Worm (Caenorhabditis elegans) whole organism, mixed stage, embryonic: Measurements from ENCODE around the gene zmp-2.
A peak's percentile ranks its signal among the peaks of the same experiment; 100 is the strongest.

Source experiments
- M03D4.4 ChIP-seq: sonication (generic microtip); optimal IDR thresholded peaks from 2 replicates; lab custom pipeline; 2017; ENCODE audit warnings: mild to moderate bottlenecking, missing genetic modification characterization, missing compliant biosample characterization
- bed-3 ChIP-seq: fragments of 200-800 bp; sonication (Bioruptor generic); optimal IDR thresholded peaks from 3 replicates; lab custom pipeline; 2018; ENCODE audit warnings: mild to moderate bottlenecking, missing genetic modification characterization, moderate library complexity, missing compliant biosample characterization
- ceh-39 ChIP-seq: fragments of 150-350 bp; optimal IDR thresholded peaks from 2 replicates; lab custom pipeline; 2014; ENCODE audit warnings: missing biosample characterization, missing genetic modification characterization
- ceh-43 ChIP-seq: fragments of 200-800 bp; sonication (Bioruptor generic); optimal IDR thresholded peaks from 2 replicates; lab custom pipeline; 2018; ENCODE audit warnings: mild to moderate bottlenecking, missing genetic modification characterization, moderate library complexity, missing compliant biosample characterization
- ceh-83 ChIP-seq: fragments of 200-800 bp; sonication (Bioruptor generic); optimal IDR thresholded peaks from 2 replicates; lab custom pipeline; 2018; ENCODE audit warnings: mild to moderate bottlenecking, missing genetic modification characterization, missing compliant biosample characterization
- ces-1 ChIP-seq: fragments of 150-350 bp; optimal IDR thresholded peaks from 2 replicates; lab custom pipeline; 2014; ENCODE audit warnings: missing biosample characterization, missing genetic modification reagents, missing genetic modification characterization
- cnd-1 ChIP-seq: fragments of 200-800 bp; sonication (Bioruptor generic); optimal IDR thresholded peaks from 2 replicates; lab custom pipeline; 2018; ENCODE audit warnings: mild to moderate bottlenecking, missing genetic modification characterization, missing compliant biosample characterization
- drap-1 ChIP-seq: fragments of 200-800 bp; sonication (Bioruptor generic); optimal IDR thresholded peaks from 3 replicates; lab custom pipeline; 2018; ENCODE audit warnings: mild to moderate bottlenecking, missing genetic modification characterization, missing compliant biosample characterization
- elt-1 ChIP-seq: sonication (generic microtip); optimal IDR thresholded peaks from 2 replicates; lab custom pipeline; 2017; ENCODE audit warnings: missing genetic modification characterization, mild to moderate bottlenecking, missing compliant biosample characterization, antibody characterized with exemption, moderate library complexity, borderline replicate concordance; ENCODE audit not compliant: insufficient read depth
- elt-3 ChIP-seq: fragments of 150-350 bp; optimal IDR thresholded peaks from 2 replicates; lab custom pipeline; 2014; ENCODE audit warnings: missing biosample characterization, missing genetic modification characterization
- flh-1 ChIP-seq: fragments of 200-800 bp; sonication (Bioruptor generic); optimal IDR thresholded peaks from 2 replicates; lab custom pipeline; 2018; ENCODE audit warnings: mild to moderate bottlenecking, missing genetic modification characterization, moderate library complexity, missing compliant biosample characterization
- ham-2 ChIP-seq: fragments of 200-800 bp; sonication (Bioruptor generic); optimal IDR thresholded peaks from 2 replicates; lab custom pipeline; 2018; ENCODE audit warnings: mild to moderate bottlenecking, missing genetic modification characterization, missing compliant biosample characterization
- hlh-1 ChIP-seq: fragments of 150-350 bp; optimal IDR thresholded peaks from 2 replicates; lab custom pipeline; 2014; ENCODE audit warnings: missing biosample characterization, missing genetic modification reagents, missing genetic modification characterization
- lin-13 ChIP-seq: fragments of 150-350 bp; optimal IDR thresholded peaks from 2 replicates; lab custom pipeline; 2014; ENCODE audit warnings: missing biosample characterization, missing genetic modification characterization
- lin-32 ChIP-seq: fragments of 200-800 bp; sonication (Bioruptor generic); optimal IDR thresholded peaks from 2 replicates; lab custom pipeline; 2018; ENCODE audit warnings: mild to moderate bottlenecking, missing genetic modification characterization, missing compliant biosample characterization
- lsy-2 ChIP-seq: fragments of 150-350 bp; optimal IDR thresholded peaks from 2 replicates; lab custom pipeline; 2014; ENCODE audit warnings: missing biosample characterization, missing genetic modification characterization
- mab-5 ChIP-seq: fragments of 150-350 bp; optimal IDR thresholded peaks from 2 replicates; lab custom pipeline; 2014; ENCODE audit warnings: missing biosample characterization, missing genetic modification characterization
- mep-1 ChIP-seq: fragments of 150-350 bp; optimal IDR thresholded peaks from 2 replicates; lab custom pipeline; 2017; ENCODE audit warnings: missing biosample characterization, missing genetic modification reagents, missing genetic modification characterization, inconsistent platforms
- mls-2 ChIP-seq: sonication (generic microtip); optimal IDR thresholded peaks from 2 replicates; lab custom pipeline; 2016; ENCODE audit warnings: mild to moderate bottlenecking, missing genetic modification characterization, moderate library complexity, missing compliant biosample characterization
- nhr-12 ChIP-seq: fragments of 150-350 bp; optimal IDR thresholded peaks from 2 replicates; lab custom pipeline; 2014; ENCODE audit warnings: missing biosample characterization, missing genetic modification characterization
- nhr-2 ChIP-seq: fragments of 150-350 bp; optimal IDR thresholded peaks from 2 replicates; lab custom pipeline; 2014; ENCODE audit warnings: missing biosample characterization, missing genetic modification characterization
- nhr-237 ChIP-seq: fragments of 150-350 bp; optimal IDR thresholded peaks from 2 replicates; lab custom pipeline; 2014; ENCODE audit warnings: missing biosample characterization, missing genetic modification characterization
- nhr-28 ChIP-seq: fragments of 150-350 bp; optimal IDR thresholded peaks from 2 replicates; lab custom pipeline; 2014; ENCODE audit warnings: missing biosample characterization, missing genetic modification characterization
- nhr-76 ChIP-seq: sonication (generic microtip); optimal IDR thresholded peaks from 2 replicates; lab custom pipeline; 2017; ENCODE audit warnings: missing biosample characterization, missing genetic modification characterization
- pha-4 ChIP-seq: fragments of 150-350 bp; optimal IDR thresholded peaks from 2 replicates; lab custom pipeline; 2018; ENCODE audit warnings: missing biosample characterization, missing genetic modification reagents, missing genetic modification characterization
- sem-2 ChIP-seq: fragments of 200-800 bp; sonication (Bioruptor generic); optimal IDR thresholded peaks from 2 replicates; lab custom pipeline; 2018; ENCODE audit warnings: mild to moderate bottlenecking, missing genetic modification characterization, missing compliant biosample characterization
- snpc-4 ChIP-seq: fragments of 150-350 bp; optimal IDR thresholded peaks from 2 replicates; lab custom pipeline; 2014; ENCODE audit warnings: missing biosample characterization, missing genetic modification characterization
- sptf-1 ChIP-seq: sonication (generic microtip); optimal IDR thresholded peaks from 2 replicates; lab custom pipeline; 2017; ENCODE audit warnings: mild to moderate bottlenecking, missing genetic modification characterization, moderate library complexity, missing compliant biosample characterization
- tbx-8 ChIP-seq: fragments of 200-800 bp; sonication (Bioruptor generic); optimal IDR thresholded peaks from 2 replicates; lab custom pipeline; 2018; ENCODE audit warnings: mild to moderate bottlenecking, missing genetic modification characterization, moderate library complexity, missing compliant biosample characterization
- unc-120 ChIP-seq: sonication (generic microtip); optimal IDR thresholded peaks from 2 replicates; lab custom pipeline; 2017; ENCODE audit warnings: missing genetic modification characterization, missing compliant biosample characterization; ENCODE audit not compliant: poor library complexity, severe bottlenecking
- unc-39 ChIP-seq: fragments of 150-350 bp; optimal IDR thresholded peaks from 2 replicates; lab custom pipeline; 2014; ENCODE audit warnings: missing biosample characterization, missing genetic modification characterization
- unc-62 ChIP-seq: fragments of 150-350 bp; optimal IDR thresholded peaks from 2 replicates; lab custom pipeline; 2014; ENCODE audit warnings: missing biosample characterization, missing genetic modification reagents, missing genetic modification characterization
- zip-8 ChIP-seq: fragments of 150-350 bp; optimal IDR thresholded peaks from 2 replicates; lab custom pipeline; 2014; ENCODE audit warnings: missing biosample characterization, missing genetic modification characterization
- ztf-11 ChIP-seq: fragments of 150-350 bp; optimal IDR thresholded peaks from 2 replicates; lab custom pipeline; 2014; ENCODE audit warnings: missing biosample characterization, missing genetic modification characterization

The zmp-2 gene

DNA sequence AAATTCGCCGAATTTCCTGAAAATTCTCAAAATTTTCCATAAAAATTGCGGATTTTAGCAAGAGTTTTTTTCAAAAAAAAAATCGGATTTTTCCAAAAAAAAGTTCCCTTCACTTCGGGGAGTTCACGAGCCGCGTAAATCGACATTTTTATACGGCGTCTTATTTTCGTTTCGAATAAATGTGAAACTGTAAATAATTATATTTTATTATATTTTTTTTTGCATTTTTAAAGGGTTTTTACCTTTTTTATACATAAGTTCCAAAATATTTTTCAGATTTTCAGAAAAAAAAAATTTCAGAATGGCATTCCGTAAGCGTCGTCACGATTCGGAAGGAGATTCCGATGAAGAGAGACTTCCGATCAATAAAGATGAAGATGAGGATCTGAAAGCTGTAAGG, 13.3 kb upstream of the zmp-2 start, which contains the start of gene Y71H2B.2:
Y71H2B.2 (plus strand) TSS at position 301 of the 400 bp plus-strand sequence.
- TF ChIP-seq ham-2 (GFP tag; lab: Kevin White, UChicago): no peak
- TF ChIP-seq elt-3 (tag; lab: Kevin White, UChicago): no peak
- no peak for TF ChIP-seq nhr-28 (tag; lab: Kevin White, UChicago)
- no peak for TF ChIP-seq ceh-43 (GFP tag; lab: Kevin White, UChicago)
- TF ChIP-seq ztf-11 (tag; lab: Kevin White, UChicago): no peak
- no peak for TF ChIP-seq sptf-1 (tag; lab: Kevin White, UChicago)
- TF ChIP-seq elt-1 (tag; lab: Kevin White, UChicago): no peak
- no peak for TF ChIP-seq pha-4 (tag; lab: Kevin White, UChicago)
- TF ChIP-seq nhr-237 (tag; lab: Kevin White, UChicago): no peak
- no peak for TF ChIP-seq flh-1 (GFP tag; lab: Kevin White, UChicago)
- no peak for TF ChIP-seq sem-2 (GFP tag; lab: Kevin White, UChicago)
- no peak for TF ChIP-seq snpc-4 (tag; lab: Kevin White, UChicago)
- no peak for TF ChIP-seq nhr-76 (tag; lab: Kevin White, UChicago)
- TF ChIP-seq nhr-2 (tag; lab: Kevin White, UChicago): no peak
- TF ChIP-seq mls-2 (tag; lab: Kevin White, UChicago): no peak
- TF ChIP-seq mab-5 (tag; lab: Kevin White, UChicago): no peak

DNA sequence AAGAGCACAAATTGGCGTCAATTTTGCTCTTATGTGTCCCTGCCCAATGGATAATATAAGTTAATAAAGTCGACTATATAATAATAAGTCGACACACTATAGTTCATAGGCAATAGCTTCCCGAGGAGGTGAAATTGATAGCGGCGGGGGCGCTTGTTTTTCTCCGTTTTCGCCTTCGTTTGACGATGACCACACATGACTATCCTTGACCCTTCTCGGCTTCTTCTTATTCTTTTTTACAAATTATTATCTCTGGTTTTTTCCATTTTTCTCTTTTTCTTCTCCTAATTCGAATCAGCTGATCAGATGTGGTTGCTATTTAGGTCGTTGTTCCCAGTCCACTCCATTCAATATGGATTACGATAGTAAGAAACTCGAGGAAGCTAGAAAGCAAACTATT, 7.5 kb upstream of the zmp-2 start, which contains the start of gene acbp-8:
acbp-8 (plus strand) TSS at position 324 of the 400 bp plus-strand sequence.
- no peak for TF ChIP-seq M03D4.4 (tag; lab: Kevin White, UChicago)
- no peak for TF ChIP-seq ceh-43 (GFP tag; lab: Kevin White, UChicago)
- no peak for TF ChIP-seq nhr-76 (tag; lab: Kevin White, UChicago)
- no peak for TF ChIP-seq ces-1
- no peak for TF ChIP-seq sem-2 (GFP tag; lab: Kevin White, UChicago)
- no peak for TF ChIP-seq elt-3 (tag; lab: Kevin White, UChicago)
- TF ChIP-seq nhr-28 (tag; lab: Kevin White, UChicago): no peak
- TF ChIP-seq unc-39: no peak
- TF ChIP-seq mls-2 (tag; lab: Kevin White, UChicago): no peak
- no peak for TF ChIP-seq mep-1 (tag; lab: Kevin White, UChicago)
- no peak for TF ChIP-seq nhr-237 (tag; lab: Kevin White, UChicago)

DNA sequence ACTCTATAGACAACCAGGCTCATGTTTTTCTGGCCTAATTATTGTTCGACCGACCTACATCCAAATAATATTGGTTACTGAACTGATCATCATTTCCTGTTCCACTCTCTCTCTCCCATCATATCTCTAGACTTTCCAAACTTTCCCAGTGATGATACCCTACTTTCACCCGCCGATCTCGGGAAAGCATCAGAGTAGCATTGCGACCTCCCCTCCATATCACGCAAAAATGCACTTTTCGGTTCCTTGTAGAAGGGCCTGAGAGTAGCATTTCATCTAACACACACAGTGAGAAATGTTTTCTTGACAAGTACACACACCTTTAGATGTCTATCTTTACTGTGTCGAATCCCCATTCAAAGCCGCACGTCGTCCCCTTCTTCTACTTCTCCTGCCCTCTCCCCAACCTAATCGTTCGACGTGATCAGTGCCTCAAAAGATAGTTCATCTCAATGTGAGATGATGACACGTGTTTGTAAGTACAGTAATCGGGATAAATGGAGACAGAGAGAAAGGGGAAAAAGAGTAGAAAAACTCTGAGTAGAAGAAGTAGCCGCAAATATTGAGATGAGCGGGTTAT, 3.3 kb upstream of the zmp-2 start:
- TF ChIP-seq ham-2 (GFP tag; lab: Kevin White, UChicago): peak; percentile 19
- TF ChIP-seq elt-1 (tag; lab: Kevin White, UChicago): peak; percentile 52
- TF ChIP-seq lsy-2 (tag; lab: Kevin White, UChicago): no peak
- TF ChIP-seq, all 35 proteins: peak for 2

DNA sequence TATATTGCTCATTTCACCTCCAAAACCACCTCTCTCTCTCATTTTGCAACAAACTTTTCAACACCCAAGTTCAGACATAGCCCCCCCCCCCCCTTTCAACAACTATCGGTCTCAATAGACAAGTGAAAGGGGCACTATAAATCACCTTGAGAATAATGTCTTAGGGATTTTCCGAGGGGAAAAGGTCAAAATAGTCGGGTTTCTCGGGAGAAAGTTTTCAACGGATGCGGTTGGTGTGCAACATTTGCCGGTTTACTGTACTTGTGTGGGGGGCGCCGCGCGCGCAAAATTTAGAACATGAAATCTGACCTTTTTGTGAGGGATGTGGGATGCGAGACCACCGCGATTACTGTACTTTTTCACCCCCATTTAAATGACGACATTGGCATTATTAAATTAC, 1.6 kb upstream of the zmp-2 start:
- TF ChIP-seq elt-3 (tag; lab: Kevin White, UChicago): no peak
- TF ChIP-seq ceh-43 (GFP tag; lab: Kevin White, UChicago): no peak
- no peak for TF ChIP-seq unc-39
- TF ChIP-seq bed-3 (GFP tag; lab: Kevin White, UChicago): no peak
- no peak for TF ChIP-seq unc-62 (GFP tag; lab: Kevin White, UChicago)
- no peak for TF ChIP-seq flh-1 (GFP tag; lab: Kevin White, UChicago)
- no peak for TF ChIP-seq mab-5 (tag; lab: Kevin White, UChicago)
- TF ChIP-seq nhr-76 (tag; lab: Kevin White, UChicago): no peak
- TF ChIP-seq nhr-12: no peak
- no peak for TF ChIP-seq drap-1
- TF ChIP-seq lin-32 (GFP tag; lab: Kevin White, UChicago): no peak
- no peak for TF ChIP-seq elt-1 (tag; lab: Kevin White, UChicago)
- TF ChIP-seq mls-2 (tag; lab: Kevin White, UChicago): no peak
- TF ChIP-seq M03D4.4 (tag; lab: Kevin White, UChicago): no peak
- no peak for TF ChIP-seq zip-8 (tag; lab: Kevin White, UChicago)
- no peak for TF ChIP-seq snpc-4 (tag; lab: Kevin White, UChicago)
- no peak for TF ChIP-seq hlh-1

DNA sequence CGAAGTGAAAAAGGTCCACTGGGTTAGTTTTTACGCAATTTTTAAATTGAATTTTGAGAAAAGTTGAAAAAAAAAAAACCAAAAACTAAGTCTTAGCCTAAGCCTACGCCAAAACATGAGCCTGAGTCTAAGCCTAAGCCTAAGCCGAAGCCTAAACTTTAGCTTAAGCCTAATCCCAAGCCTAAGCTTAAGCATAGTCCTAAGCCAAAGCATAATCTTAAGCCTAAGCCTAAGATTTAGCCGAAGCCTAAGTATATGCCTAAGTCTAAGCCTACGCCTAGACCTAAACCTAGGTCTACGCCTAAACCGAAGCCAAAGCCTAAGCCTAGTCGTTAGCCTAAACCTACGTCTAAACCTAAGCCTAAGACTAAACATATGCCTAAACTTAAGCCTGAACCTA, 5.5 kb downstream of the zmp-2 start:
- TF ChIP-seq ceh-39 (tag; lab: Kevin White, UChicago): no peak
- no peak for TF ChIP-seq drap-1
- TF ChIP-seq sptf-1 (tag; lab: Kevin White, UChicago): no peak
- no peak for TF ChIP-seq unc-62 (GFP tag; lab: Kevin White, UChicago)
- no peak for TF ChIP-seq unc-120 (tag; lab: Kevin White, UChicago)
- no peak for TF ChIP-seq nhr-28 (tag; lab: Kevin White, UChicago)
- TF ChIP-seq unc-39: no peak
- TF ChIP-seq cnd-1 (tag; lab: Kevin White, UChicago): no peak
- TF ChIP-seq zip-8 (tag; lab: Kevin White, UChicago): no peak
- no peak for TF ChIP-seq mls-2 (tag; lab: Kevin White, UChicago)
- TF ChIP-seq bed-3 (GFP tag; lab: Kevin White, UChicago): no peak
- no peak for TF ChIP-seq nhr-12
- TF ChIP-seq sem-2 (GFP tag; lab: Kevin White, UChicago): no peak
- TF ChIP-seq hlh-1: no peak
- no peak for TF ChIP-seq tbx-8
- no peak for TF ChIP-seq lin-13
- no peak for TF ChIP-seq nhr-237 (tag; lab: Kevin White, UChicago)
- no peak for TF ChIP-seq ztf-11 (tag; lab: Kevin White, UChicago)
- no peak for TF ChIP-seq ceh-83 (GFP tag; lab: Kevin White, UChicago)
- no peak for TF ChIP-seq snpc-4 (tag; lab: Kevin White, UChicago)
